Fruit fly (Drosophila melanogaster): ENCODE measurements around the gene Sgsf.

DNA sequence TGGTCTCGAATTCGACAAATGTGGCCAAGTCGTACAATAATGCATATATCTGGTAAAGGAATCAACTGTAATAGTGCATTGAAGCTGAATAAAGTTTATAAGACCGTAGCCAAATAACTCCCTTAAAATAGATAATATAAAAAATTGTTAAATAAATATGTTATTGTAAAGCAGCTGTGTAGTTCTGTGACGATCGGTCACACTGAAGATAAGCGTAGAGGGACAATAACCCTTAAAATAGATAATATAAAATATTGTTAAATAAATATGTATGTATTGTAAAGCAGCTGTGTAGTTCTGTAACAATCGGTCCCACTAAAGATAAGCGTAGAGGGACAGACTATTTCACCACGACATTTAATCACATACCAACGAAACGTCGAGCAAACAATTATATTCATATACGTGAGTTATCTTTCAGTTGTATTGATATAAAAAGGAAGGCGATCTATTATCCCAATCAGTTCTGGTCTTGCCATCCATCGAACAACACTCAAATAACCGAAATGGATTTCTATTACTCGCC, 33.8 kb downstream of the Sgsf start, which contains the start of gene GstD5:
- TF ChIP-seq Pif1B (GFP tag; optimal IDR thresholded peaks at IDR 0.05): no peak
- TF ChIP-seq D1 (tag; optimal IDR thresholded peaks at IDR 0.05): no peak
- TF ChIP-seq CG17806 (tag; optimal IDR thresholded peaks at IDR 0.05): no peak

Measured in whole organism, pupa.